Fruit fly (Drosophila melanogaster) whole organism, embryonic: ENCODE results near the gene Rpn9.

Source experiments
- Bdp1 ChIP-seq: fragments of 200-800 bp; sonication (Bioruptor generic); optimal IDR thresholded peaks from 3 replicates; lab custom pipeline; 2016; ENCODE audit warnings: missing biosample characterization, missing genetic modification characterization
- Bgb ChIP-seq: fragments of 200-800 bp; sonication (Bioruptor generic); IDR thresholded peaks from 2 replicates; pipeline ENCODE4 v1.3.6; 2022; ENCODE audit warnings: missing biosample characterization, missing genetic modification characterization; ENCODE audit not compliant: partially characterized antibody
- CG10147 ChIP-seq: fragments of 200-800 bp; sonication (Bioruptor generic); optimal IDR thresholded peaks from 2 replicates; lab custom pipeline; 2019; ENCODE audit warnings: missing biosample characterization, mild to moderate bottlenecking, missing genetic modification characterization, moderate library complexity
- CG10209 ChIP-seq: fragments of 200-800 bp; sonication (Bioruptor generic); optimal IDR thresholded peaks from 3 replicates; lab custom pipeline; 2017; ENCODE audit warnings: missing biosample characterization, mild to moderate bottlenecking, missing genetic modification characterization, missing genetic modification reagents
- CG10267 ChIP-seq: fragments of 200-800 bp; sonication (Bioruptor generic); optimal IDR thresholded peaks from 2 replicates; lab custom pipeline; 2018; ENCODE audit warnings: missing biosample characterization, mild to moderate bottlenecking, missing genetic modification characterization, moderate library complexity
- CG10654 ChIP-seq: fragments of 200-800 bp; sonication (Bioruptor generic); optimal IDR thresholded peaks from 2 replicates; lab custom pipeline; 2016; ENCODE audit warnings: missing biosample characterization, missing genetic modification characterization
- CG11560 ChIP-seq: fragments of 200-800 bp; sonication (Bioruptor generic); IDR thresholded peaks from 3 replicates; pipeline ENCODE4 v1.3.6; 2022; ENCODE audit warnings: missing biosample characterization, missing genetic modification characterization
- CG12155 ChIP-seq: fragments of 200-800 bp; sonication (Bioruptor generic); optimal IDR thresholded peaks from 3 replicates; lab custom pipeline; 2016; ENCODE audit warnings: missing biosample characterization, missing genetic modification characterization
- CG12236 ChIP-seq: fragments of 200-800 bp; sonication (Bioruptor generic); optimal IDR thresholded peaks from 2 replicates; lab custom pipeline; 2016; ENCODE audit warnings: missing biosample characterization, missing genetic modification characterization
- CG13624 ChIP-seq: fragments of 200-800 bp; sonication (Bioruptor generic); optimal IDR thresholded peaks from 2 replicates; lab custom pipeline; 2016; ENCODE audit warnings: missing biosample characterization, missing genetic modification characterization
- CG14441 ChIP-seq: fragments of 200-800 bp; sonication (Bioruptor generic); IDR thresholded peaks from 2 replicates; pipeline ENCODE4 v1.3.6; 2022; ENCODE audit warnings: missing biosample characterization, missing genetic modification characterization
- CG14667 ChIP-seq: fragments of 200-800 bp; sonication (Bioruptor generic); IDR thresholded peaks from 2 replicates; pipeline ENCODE4 v1.3.6; 2022; ENCODE audit warnings: missing biosample characterization, missing genetic modification characterization
- CG14860 ChIP-seq: fragments of 200-800 bp; sonication (Bioruptor generic); IDR thresholded peaks from 3 replicates; pipeline ENCODE4 v1.3.6; 2022; ENCODE audit warnings: missing biosample characterization, missing genetic modification characterization; ENCODE audit not compliant: partially characterized antibody
- CG15073 ChIP-seq: fragments of 200-800 bp; sonication (Bioruptor generic); optimal IDR thresholded peaks from 2 replicates; lab custom pipeline; 2016; ENCODE audit warnings: missing biosample characterization, missing genetic modification characterization
- CG1602 ChIP-seq: fragments of 200-800 bp; sonication (Bioruptor generic); optimal IDR thresholded peaks from 3 replicates; lab custom pipeline; 2016; ENCODE audit warnings: missing biosample characterization, missing genetic modification characterization
- CG18599 ChIP-seq: fragments of 200-800 bp; sonication (Bioruptor generic); optimal IDR thresholded peaks from 3 replicates; lab custom pipeline; 2017; ENCODE audit warnings: missing biosample characterization, missing genetic modification characterization, mild to moderate bottlenecking, moderate library complexity, missing genetic modification reagents
- CG30020 ChIP-seq: fragments of 200-800 bp; optimal IDR thresholded peaks from 2 replicates; lab custom pipeline; 2019; ENCODE audit warnings: missing biosample characterization, mild to moderate bottlenecking, missing genetic modification characterization, moderate library complexity
- CG4820 ChIP-seq: fragments of 200-800 bp; sonication (Bioruptor generic); optimal IDR thresholded peaks from 3 replicates; lab custom pipeline; 2016; ENCODE audit warnings: missing biosample characterization, missing genetic modification characterization
- CG6765 ChIP-seq: fragments of 200-800 bp; sonication (Bioruptor generic); optimal IDR thresholded peaks from 3 replicates; lab custom pipeline; 2017; ENCODE audit warnings: missing biosample characterization, mild to moderate bottlenecking, missing genetic modification characterization
- CG8089 ChIP-seq: fragments of 200-800 bp; sonication (Bioruptor generic); optimal IDR thresholded peaks from 3 replicates; lab custom pipeline; 2016; ENCODE audit warnings: missing biosample characterization, missing genetic modification characterization
- CG8478 ChIP-seq: fragments of >200 bp; optimal IDR thresholded peaks from 2 replicates; lab custom pipeline; 2018
- CTCF ChIP-seq: fragments of 200-800 bp; sonication (Bioruptor generic); optimal IDR thresholded peaks from 2 replicates; lab custom pipeline; 2017; ENCODE audit warnings: missing biosample characterization, mild to moderate bottlenecking, missing genetic modification characterization, moderate library complexity
- CoRest ChIP-seq: fragments of 200-800 bp; sonication (Bioruptor generic); optimal IDR thresholded peaks from 3 replicates; lab custom pipeline; 2018; ENCODE audit warnings: missing biosample characterization, mild to moderate bottlenecking, missing genetic modification characterization, moderate library complexity
- Dip2 ChIP-seq: fragments of 200-800 bp; sonication (Bioruptor generic); IDR thresholded peaks from 2 replicates; pipeline ENCODE4 v1.3.6; 2022; ENCODE audit warnings: missing biosample characterization, missing genetic modification characterization
- Fer1 ChIP-seq: fragments of 200-800 bp; sonication (Bioruptor generic); optimal IDR thresholded peaks from 2 replicates; lab custom pipeline; 2017; ENCODE audit warnings: missing biosample characterization, mild to moderate bottlenecking, missing genetic modification characterization
- Gsc ChIP-seq: fragments of 200-800 bp; sonication (Bioruptor generic); IDR thresholded peaks from 2 replicates; pipeline ENCODE4 v1.3.6; 2022; ENCODE audit warnings: missing biosample characterization, missing genetic modification characterization
- HHEX ChIP-seq: fragments of 200-800 bp; sonication (Bioruptor generic); optimal IDR thresholded peaks from 3 replicates; lab custom pipeline; 2017; ENCODE audit warnings: missing biosample characterization, mild to moderate bottlenecking, missing genetic modification characterization, missing genetic modification reagents
- HLH4C ChIP-seq: fragments of 200-800 bp; sonication (Bioruptor generic); IDR thresholded peaks from 3 replicates; pipeline ENCODE4 v1.3.6; 2022; ENCODE audit warnings: missing biosample characterization, missing genetic modification characterization; ENCODE audit not compliant: partially characterized antibody
- Hr3 ChIP-seq: fragments of 200-800 bp; sonication (Bioruptor generic); optimal IDR thresholded peaks from 3 replicates; lab custom pipeline; 2016; ENCODE audit warnings: missing biosample characterization, missing genetic modification characterization
- Nf-YA ChIP-seq: fragments of 200-800 bp; sonication (Bioruptor generic); IDR thresholded peaks from 2 replicates; pipeline ENCODE4 v1.3.6; 2022; ENCODE audit warnings: missing biosample characterization, missing genetic modification characterization
- Rx ChIP-seq: fragments of 200-800 bp; sonication (Bioruptor generic); IDR thresholded peaks from 2 replicates; pipeline ENCODE4 v1.3.6; 2022; ENCODE audit warnings: missing biosample characterization, missing genetic modification characterization
- Trl ChIP-seq, 3 experiments: fragments of >200 bp in 2 of 3; fragments of 200-800 bp in 1 of 3; sonication (Bioruptor generic) in 1 of 3; optimal IDR thresholded peaks; 2 replicates in 1 of 3; 3 replicates in 2 of 3; lab custom pipeline; 2016 to 2017; ENCODE audit warnings: missing biosample characterization in 1 of 3, missing genetic modification characterization in 1 of 3
- az2 ChIP-seq: fragments of 200-800 bp; sonication (Bioruptor generic); optimal IDR thresholded peaks from 3 replicates; lab custom pipeline; 2016; ENCODE audit warnings: missing biosample characterization, missing genetic modification characterization
- chn ChIP-seq: fragments of 200-800 bp; sonication (Bioruptor generic); optimal IDR thresholded peaks from 2 replicates; lab custom pipeline; 2016; ENCODE audit warnings: missing biosample characterization, missing genetic modification characterization
- corto ChIP-seq: fragments of 200-800 bp; sonication (Bioruptor generic); optimal IDR thresholded peaks from 2 replicates; lab custom pipeline; 2016; ENCODE audit warnings: missing biosample characterization, mild to moderate bottlenecking, missing genetic modification characterization, moderate library complexity
- gcm2 ChIP-seq: fragments of 200-800 bp; sonication (Bioruptor generic); optimal IDR thresholded peaks from 2 replicates; lab custom pipeline; 2016; ENCODE audit warnings: missing biosample characterization, missing genetic modification characterization
- ind ChIP-seq: fragments of 200-800 bp; sonication (Bioruptor generic); optimal IDR thresholded peaks from 3 replicates; lab custom pipeline; 2016; ENCODE audit warnings: missing biosample characterization, missing genetic modification characterization
- kay ChIP-seq: fragments of 200-800 bp; sonication (Bioruptor generic); optimal IDR thresholded peaks from 2 replicates; lab custom pipeline; 2016; ENCODE audit warnings: missing biosample characterization, missing genetic modification characterization
- klu ChIP-seq: fragments of 200-800 bp; sonication (Bioruptor generic); IDR thresholded peaks from 2 replicates; pipeline ENCODE4 v1.3.6; 2022; ENCODE audit warnings: missing biosample characterization, missing genetic modification characterization
- kni ChIP-seq: fragments of 200-800 bp; sonication (Bioruptor generic); optimal IDR thresholded peaks from 3 replicates; lab custom pipeline; 2017; ENCODE audit warnings: mild to moderate bottlenecking, missing biosample characterization, missing genetic modification reagents, missing genetic modification characterization
- lbe ChIP-seq: fragments of 200-800 bp; sonication (Bioruptor generic); optimal IDR thresholded peaks from 2 replicates; lab custom pipeline; 2016; ENCODE audit warnings: missing biosample characterization, mild to moderate bottlenecking, missing genetic modification characterization
- lov ChIP-seq, 2 experiments: fragments of 200-800 bp in 1 of 2; fragments of >200 bp in 1 of 2; sonication (Bioruptor generic) in 1 of 2; IDR thresholded peaks in 1 of 2; optimal IDR thresholded peaks in 1 of 2; 2 replicates in 1 of 2; 3 replicates in 1 of 2; pipeline versions ENCODE4 v1.3.6 to Lab custom; 2017 to 2022; ENCODE audit warnings: missing biosample characterization in 1 of 2, missing genetic modification characterization in 1 of 2
- onecut ChIP-seq: fragments of 200-800 bp; sonication (Bioruptor generic); IDR thresholded peaks from 2 replicates; pipeline ENCODE4 v1.3.6; 2022; ENCODE audit warnings: missing biosample characterization, missing genetic modification characterization
- p53 ChIP-seq: fragments of 200-800 bp; sonication (Bioruptor generic); optimal IDR thresholded peaks from 2 replicates; lab custom pipeline; 2016; ENCODE audit warnings: missing biosample characterization, missing genetic modification characterization
- pnt ChIP-seq: fragments of 200-800 bp; sonication (Bioruptor generic); optimal IDR thresholded peaks from 3 replicates; lab custom pipeline; 2016; ENCODE audit warnings: missing biosample characterization, missing genetic modification characterization
- ro ChIP-seq: fragments of 200-800 bp; sonication (Bioruptor generic); IDR thresholded peaks from 2 replicates; pipeline ENCODE4 v1.3.6; 2022; ENCODE audit warnings: missing biosample characterization, missing genetic modification characterization
- so ChIP-seq: fragments of 200-800 bp; sonication (Bioruptor generic); IDR thresholded peaks from 3 replicates; pipeline ENCODE4 v1.3.6; 2022; ENCODE audit warnings: missing biosample characterization, missing genetic modification characterization
- tin ChIP-seq: fragments of 200-800 bp; sonication (Bioruptor generic); optimal IDR thresholded peaks from 3 replicates; lab custom pipeline; 2016; ENCODE audit warnings: missing biosample characterization, missing genetic modification characterization
- toy ChIP-seq: fragments of 200-800 bp; sonication (Bioruptor generic); IDR thresholded peaks from 2 replicates; pipeline ENCODE4 v1.3.6; 2022; ENCODE audit warnings: missing biosample characterization, missing genetic modification characterization
- vnd ChIP-seq: fragments of 200-800 bp; sonication (Bioruptor generic); IDR thresholded peaks from 3 replicates; pipeline ENCODE4 v1.3.6; 2022; ENCODE audit warnings: missing biosample characterization, missing genetic modification characterization; ENCODE audit not compliant: partially characterized antibody
- vvl ChIP-seq: fragments of 200-800 bp; sonication (Bioruptor generic); IDR thresholded peaks from 2 replicates; pipeline ENCODE4 v1.3.6; 2022; ENCODE audit warnings: missing biosample characterization, missing genetic modification characterization
- zfh2 ChIP-seq: fragments of 200-800 bp; sonication (Bioruptor generic); optimal IDR thresholded peaks from 2 replicates; lab custom pipeline; 2016; ENCODE audit warnings: missing biosample characterization, missing genetic modification characterization

The Rpn9 gene

DNA sequence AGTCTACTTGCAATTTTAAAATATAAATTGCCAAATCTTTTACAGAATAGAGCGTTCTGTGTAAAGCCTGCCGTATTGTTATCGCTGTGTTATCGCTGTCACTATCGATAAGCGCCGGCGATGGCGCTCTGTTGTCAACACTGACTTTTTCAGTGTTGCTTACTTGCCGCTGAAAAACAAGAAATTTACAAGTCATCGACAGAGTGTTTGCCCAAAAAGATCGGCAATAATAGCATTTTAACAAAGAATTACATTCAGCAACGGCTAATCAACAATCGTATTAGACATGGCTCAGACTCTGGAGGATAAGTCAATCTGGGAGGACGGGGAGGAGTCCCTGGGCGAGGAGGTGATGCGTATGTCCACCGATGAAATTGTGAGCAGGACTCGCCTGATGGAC, 19.5 kb upstream of the Rpn9 start, which contains the start of the genes RanBP3 and Rpt5 (continued):
- TF ChIP-seq CG10147 (GFP tag; lab: Kevin White, UChicago) = peak; percentile 10
- TF ChIP-seq vvl (GFP tag; lab: Robert Waterston, UW) = peak; percentile 70
- TF ChIP-seq toy (GFP tag; lab: Robert Waterston, UW) = no peak
- no peak for TF ChIP-seq Rx
- peak; percentile 98 for TF ChIP-seq CG10267 (tag; lab: Kevin White, UChicago)
- no peak for TF ChIP-seq CG8089
- TF ChIP-seq onecut (GFP tag; lab: Robert Waterston, UW) = peak; percentile 27; the same call in 1 of the 2 replicates
- no peak for TF ChIP-seq kni (GFP tag; lab: Kevin White, UChicago)
- TF ChIP-seq CG15073 = peak; percentile 8
- TF ChIP-seq CG12155 (GFP tag; lab: Kevin White, UChicago) = peak; percentile 61
- TF ChIP-seq CG30020 (tag; lab: Kevin White, UChicago) = no peak
- peak; percentile 5 for TF ChIP-seq Bdp1 (GFP tag; lab: Kevin White, UChicago)
- TF ChIP-seq p53 (GFP tag; lab: Kevin White, UChicago) = peak; percentile 32
- TF ChIP-seq CTCF = peak; percentile 44
- peak; percentile 19 for TF ChIP-seq Hr3
- peak; percentile 70 for TF ChIP-seq CG13624 (GFP tag; lab: Kevin White, UChicago)
- peak; percentile 10 for TF ChIP-seq az2 (GFP tag; lab: Kevin White, UChicago)
- TF ChIP-seq Nf-YA (GFP tag; lab: Robert Waterston, UW) = no peak; the same call in 1 of the 2 replicates
- no peak for TF ChIP-seq so (GFP tag; lab: Robert Waterston, UW)
- TF ChIP-seq CG10209 = peak; percentile 55
- no peak for TF ChIP-seq Gsc (GFP tag; lab: Robert Waterston, UW)
- peak; percentile 69 for TF ChIP-seq CG14860
- TF ChIP-seq CG6765 (GFP tag; lab: Kevin White, UChicago) = peak; percentile 26
- TF ChIP-seq HLH4C (GFP tag; lab: Robert Waterston, UW) = peak; percentile 81
- TF ChIP-seq tin = peak; percentile 67
- peak; percentile 36 for TF ChIP-seq chn (GFP tag; lab: Kevin White, UChicago)
- no peak for TF ChIP-seq CoRest
- TF ChIP-seq klu (GFP tag; lab: Robert Waterston, UW) = no peak
- TF ChIP-seq Trl (optimal IDR thresholded peaks at IDR 0.05; lab: Kevin White, UChicago) = no peak
- peak; percentile 50 for TF ChIP-seq Trl (GFP tag; optimal IDR thresholded peaks at IDR 0.05; lab: Kevin White, UChicago)
- TF ChIP-seq CG14667 (GFP tag; lab: Robert Waterston, UW) = no peak
- peak; percentile 42 for TF ChIP-seq kay (GFP tag; lab: Kevin White, UChicago)
- TF ChIP-seq CG10654 = no peak
- no peak for TF ChIP-seq ro (GFP tag; lab: Robert Waterston, UW)
- TF ChIP-seq pnt (GFP tag; lab: Kevin White, UChicago) = no peak
- peak; percentile 65 for TF ChIP-seq Fer1 (GFP tag; lab: Kevin White, UChicago)
- TF ChIP-seq vnd (GFP tag; lab: Robert Waterston, UW) = peak; percentile 63
- peak; percentile 90 for TF ChIP-seq Bgb (GFP tag; lab: Robert Waterston, UW)
- TF ChIP-seq CG12236 (GFP tag; lab: Kevin White, UChicago) = no peak
- peak; percentile 60 for TF ChIP-seq ind (GFP tag; lab: Kevin White, UChicago)
- TF ChIP-seq zfh2 (GFP tag; lab: Kevin White, UChicago) = peak; percentile 72
- TF ChIP-seq lov (optimal IDR thresholded peaks at IDR 0.05; lab: Kevin White, UChicago) = no peak
- no peak for TF ChIP-seq lov (GFP tag; IDR thresholded peaks at IDR 0.05; lab: Robert Waterston, UW)
- TF ChIP-seq lbe (GFP tag; lab: Kevin White, UChicago) = peak; percentile 78
- no peak for TF ChIP-seq CG8478 (lab: Kevin White, UChicago)
- no peak for TF ChIP-seq CG11560 (tag; lab: Robert Waterston, UW)
- TF ChIP-seq CG4820 (GFP tag; lab: Kevin White, UChicago) = peak; percentile 3
- peak; percentile 59 for TF ChIP-seq CG18599 (GFP tag; lab: Kevin White, UChicago)
- peak; percentile 44; the same call in 1 of the 2 replicates for TF ChIP-seq CG14441
- TF ChIP-seq CG1602 (GFP tag; lab: Kevin White, UChicago) = no peak
- TF ChIP-seq corto (GFP tag; lab: Kevin White, UChicago) = peak; percentile 32
- TF ChIP-seq HHEX (GFP tag; lab: Kevin White, UChicago) = no peak
- peak; percentile 10 for TF ChIP-seq gcm2 (GFP tag; lab: Kevin White, UChicago)
- TF ChIP-seq Dip2 (GFP tag; lab: Robert Waterston, UW) = no peak
